Worm (Caenorhabditis elegans) whole organism, late embryonic: Measurements from ENCODE around the gene E04F6.4.

Experiments
- ceh-34 ChIP-seq: sonication (generic microtip); optimal IDR thresholded peaks from 2 replicates; lab custom pipeline; 2016; ENCODE audit warnings: mild to moderate bottlenecking, missing genetic modification characterization, missing compliant biosample characterization
- ceh-9 ChIP-seq: sonication (generic microtip); optimal IDR thresholded peaks from 2 replicates; lab custom pipeline; 2016; ENCODE audit warnings: mild to moderate bottlenecking, missing genetic modification characterization, inconsistent platforms, missing compliant biosample characterization
- dmd-4 ChIP-seq: sonication (generic microtip); optimal IDR thresholded peaks from 2 replicates; lab custom pipeline; 2016; ENCODE audit warnings: borderline replicate concordance, missing genetic modification characterization, missing compliant biosample characterization
- ets-4 ChIP-seq: sonication (generic microtip); optimal IDR thresholded peaks from 2 replicates; lab custom pipeline; 2016; ENCODE audit warnings: missing genetic modification characterization, missing compliant biosample characterization
- fkh-10 ChIP-seq: fragments of 150-350 bp; optimal IDR thresholded peaks from 2 replicates; lab custom pipeline; 2014; ENCODE audit warnings: missing biosample characterization, missing genetic modification reagents, missing genetic modification characterization
- nfya-1 ChIP-seq: sonication (generic microtip); optimal IDR thresholded peaks from 2 replicates; lab custom pipeline; 2017; ENCODE audit warnings: missing genetic modification characterization, mild to moderate bottlenecking, missing compliant biosample characterization, antibody characterized with exemption, moderate library complexity
- pag-3 ChIP-seq: sonication (generic microtip); optimal IDR thresholded peaks from 2 replicates; lab custom pipeline; 2016; ENCODE audit warnings: missing compliant biosample characterization, missing genetic modification characterization, borderline replicate concordance
- pax-1 ChIP-seq: fragments of 150-350 bp; optimal IDR thresholded peaks from 2 replicates; lab custom pipeline; 2014; ENCODE audit warnings: missing biosample characterization, missing genetic modification characterization
- sdc-2 ChIP-seq: sonication (generic microtip); optimal IDR thresholded peaks from 2 replicates; lab custom pipeline; 2016; ENCODE audit warnings: missing genotype, missing genetic modification characterization, missing compliant biosample characterization

- TF ChIP-seq sdc-2 (tag; lab: Kevin White, UChicago) (no peak), ceh-34 (tag; lab: Kevin White, UChicago) (no peak), fkh-10 (GFP tag; lab: Kevin White, UChicago) (no peak), ets-4 (tag; lab: Kevin White, UChicago) (no peak), pag-3 (tag; lab: Kevin White, UChicago) (no peak), pax-1 (tag; lab: Kevin White, UChicago) (no peak), dmd-4 (tag; lab: Kevin White, UChicago) (no peak), nfya-1 (tag; lab: Kevin White, UChicago) (no peak), ceh-9 (tag; lab: Kevin White, UChicago) (no peak)
These were observed 41.1 kb upstream of the E04F6.4 start, which contains the start of gene T07F8.1 for ce11 chrII:7148099-7148498.
